Worm (Caenorhabditis elegans): ENCODE results near the gene C45G9.4.

The C45G9.4 gene

ce11 chrIII:5105485-5105884 lies 43.0 kb downstream of the C45G9.4 start:
- TF ChIP-seq ceh-83 (GFP tag; optimal IDR thresholded peaks at IDR 0.05) = no peak
- no peak for TF ChIP-seq ces-1 (GFP tag; optimal IDR thresholded peaks at IDR 0.05)
- no peak for TF ChIP-seq nhr-76 (tag; optimal IDR thresholded peaks at IDR 0.05)
- no peak for TF ChIP-seq elt-1 (tag; optimal IDR thresholded peaks at IDR 0.05; ENCODE audit: borderline replicate concordance, insufficient read depth)
- TF ChIP-seq lin-13 (tag; optimal IDR thresholded peaks at IDR 0.05) = no peak
- TF ChIP-seq flh-1 (GFP tag; optimal IDR thresholded peaks at IDR 0.05) = no peak
- no peak for TF ChIP-seq M03D4.4 (tag; optimal IDR thresholded peaks at IDR 0.05)
- no peak for TF ChIP-seq mep-1 (tag; optimal IDR thresholded peaks at IDR 0.05)
- TF ChIP-seq drap-1 (GFP tag; optimal IDR thresholded peaks at IDR 0.05) = no peak
- TF ChIP-seq pha-4 (tag; optimal IDR thresholded peaks at IDR 0.05) = no peak
- TF ChIP-seq unc-39 (tag; optimal IDR thresholded peaks at IDR 0.05) = no peak
- no peak for TF ChIP-seq unc-120 (tag; optimal IDR thresholded peaks at IDR 0.05; ENCODE audit: poor library complexity, severe bottlenecking)
- TF ChIP-seq unc-62 (GFP tag; optimal IDR thresholded peaks at IDR 0.05) = no peak
- TF ChIP-seq mls-2 (tag; optimal IDR thresholded peaks at IDR 0.05) = no peak
- TF ChIP-seq cnd-1 (tag; optimal IDR thresholded peaks at IDR 0.05) = no peak
- no peak for TF ChIP-seq ceh-39 (tag; optimal IDR thresholded peaks at IDR 0.05)
- no peak for TF ChIP-seq sptf-1 (tag; optimal IDR thresholded peaks at IDR 0.05)
- no peak for TF ChIP-seq zip-8 (tag; optimal IDR thresholded peaks at IDR 0.05)

ce11 chrIII:5106893-5107471 lies 44.5 kb downstream of the C45G9.4 start, which contains the start of gene dpy-17:
Gene dpy-17 (plus strand): TSS chrIII:5107330.
- no peak for TF ChIP-seq flh-1 (GFP tag; optimal IDR thresholded peaks at IDR 0.05)
- no peak for TF ChIP-seq nhr-28 (tag; optimal IDR thresholded peaks at IDR 0.05)
- no peak for TF ChIP-seq ztf-11 (tag; optimal IDR thresholded peaks at IDR 0.05)
- TF ChIP-seq M03D4.4 (tag; optimal IDR thresholded peaks at IDR 0.05) = no peak
- TF ChIP-seq elt-3 (tag; optimal IDR thresholded peaks at IDR 0.05) = peak; percentile 71
- TF ChIP-seq nhr-2 (tag; optimal IDR thresholded peaks at IDR 0.05) = no peak
- TF ChIP-seq bed-3 (GFP tag; optimal IDR thresholded peaks at IDR 0.05) = no peak
- TF ChIP-seq pha-4 (tag; optimal IDR thresholded peaks at IDR 0.05) = no peak
- no peak for TF ChIP-seq lin-32 (GFP tag; optimal IDR thresholded peaks at IDR 0.05)
- TF ChIP-seq zip-8 (tag; optimal IDR thresholded peaks at IDR 0.05) = no peak
- no peak for TF ChIP-seq sem-2 (GFP tag; optimal IDR thresholded peaks at IDR 0.05)
- TF ChIP-seq mab-5 (tag; optimal IDR thresholded peaks at IDR 0.05) = no peak
- TF ChIP-seq ces-1 (GFP tag; optimal IDR thresholded peaks at IDR 0.05) = no peak
- TF ChIP-seq ceh-83 (GFP tag; optimal IDR thresholded peaks at IDR 0.05) = no peak
- TF ChIP-seq snpc-4 (tag; optimal IDR thresholded peaks at IDR 0.05) = no peak
- peak; percentile 23 for TF ChIP-seq unc-62 (GFP tag; optimal IDR thresholded peaks at IDR 0.05)
- TF ChIP-seq lsy-2 (tag; optimal IDR thresholded peaks at IDR 0.05) = peak; percentile 60
- no peak for TF ChIP-seq cnd-1 (tag; optimal IDR thresholded peaks at IDR 0.05)
- TF ChIP-seq drap-1 (GFP tag; optimal IDR thresholded peaks at IDR 0.05) = no peak
- no peak for TF ChIP-seq hlh-1 (tag; optimal IDR thresholded peaks at IDR 0.05)
- peak; percentile 19 for TF ChIP-seq sptf-1 (tag; optimal IDR thresholded peaks at IDR 0.05)
- TF ChIP-seq mep-1 (tag; optimal IDR thresholded peaks at IDR 0.05) = no peak
- no peak for TF ChIP-seq unc-120 (tag; optimal IDR thresholded peaks at IDR 0.05; ENCODE audit: poor library complexity, severe bottlenecking)
- no peak for TF ChIP-seq nhr-12 (tag; optimal IDR thresholded peaks at IDR 0.05)
- TF ChIP-seq nhr-237 (tag; optimal IDR thresholded peaks at IDR 0.05) = no peak
- no peak for TF ChIP-seq unc-39 (tag; optimal IDR thresholded peaks at IDR 0.05)
- TF ChIP-seq tbx-8 (GFP tag; optimal IDR thresholded peaks at IDR 0.05) = no peak
- TF ChIP-seq ham-2 (GFP tag; optimal IDR thresholded peaks at IDR 0.05) = no peak
- no peak for TF ChIP-seq ceh-43 (GFP tag; optimal IDR thresholded peaks at IDR 0.05)
- no peak for TF ChIP-seq blmp-1 (tag; optimal IDR thresholded peaks at IDR 0.05)
- peak; percentile 17 for TF ChIP-seq mls-2 (tag; optimal IDR thresholded peaks at IDR 0.05)
- no peak for TF ChIP-seq nhr-76 (tag; optimal IDR thresholded peaks at IDR 0.05)
- no peak for TF ChIP-seq ceh-39 (tag; optimal IDR thresholded peaks at IDR 0.05)
- TF ChIP-seq elt-1 (tag; optimal IDR thresholded peaks at IDR 0.05; ENCODE audit: borderline replicate concordance, insufficient read depth) = peak; percentile 93
- no peak for TF ChIP-seq lin-13 (tag; optimal IDR thresholded peaks at IDR 0.05)

ce11 chrIII:5107959-5108358 lies 45.5 kb downstream of the C45G9.4 start:
- TF ChIP-seq sptf-1 (tag; optimal IDR thresholded peaks at IDR 0.05) (peak; percentile 65), lsy-2 (tag; optimal IDR thresholded peaks at IDR 0.05) (no peak)

Data from whole organism, mixed stage, embryonic.